Fruit fly (Drosophila melanogaster) whole organism, embryonic: ENCODE results near the gene Ca-Ma2d.

Source experiments
- Atf6 ChIP-seq: fragments of 200-800 bp; sonication (Bioruptor generic); IDR thresholded peaks from 2 replicates; pipeline ENCODE4 v1.3.6; 2022; ENCODE audit warnings: missing biosample characterization, missing genetic modification characterization
- B-H1 ChIP-seq: fragments of 200-800 bp; sonication (Bioruptor generic); IDR thresholded peaks from 3 replicates; pipeline ENCODE4 v1.3.6; 2022; ENCODE audit warnings: missing biosample characterization, missing genetic modification characterization
- BtbVII ChIP-seq: fragments of 200-800 bp; sonication (Bioruptor generic); optimal IDR thresholded peaks from 3 replicates; lab custom pipeline; 2017; ENCODE audit warnings: missing biosample characterization, mild to moderate bottlenecking, missing genetic modification characterization
- C15 ChIP-seq: fragments of 200-800 bp; sonication (Bioruptor generic); IDR thresholded peaks from 3 replicates; pipeline ENCODE4 v1.3.6; 2022; ENCODE audit warnings: missing biosample characterization, missing genetic modification characterization
- CG11093 ChIP-seq: fragments of 200-800 bp; sonication (Bioruptor generic); IDR thresholded peaks from 3 replicates; pipeline ENCODE4 v1.3.6; 2022; ENCODE audit warnings: missing biosample characterization, missing genetic modification characterization
- CG11504 ChIP-seq: fragments of 200-800 bp; sonication (Bioruptor generic); optimal IDR thresholded peaks from 3 replicates; lab custom pipeline; 2019; ENCODE audit warnings: missing biosample characterization, mild to moderate bottlenecking, missing genetic modification characterization, moderate library complexity
- CG15696 ChIP-seq: fragments of 200-800 bp; sonication (Bioruptor generic); optimal IDR thresholded peaks from 2 replicates; lab custom pipeline; 2019; ENCODE audit warnings: missing biosample characterization, mild to moderate bottlenecking, missing genetic modification characterization, moderate library complexity
- CG16779 ChIP-seq: fragments of 200-800 bp; sonication (Bioruptor generic); IDR thresholded peaks from 2 replicates; pipeline ENCODE4 v1.3.6; 2022; ENCODE audit warnings: missing biosample characterization, missing genetic modification characterization
- CG17328 ChIP-seq: fragments of 200-800 bp; sonication (Bioruptor generic); IDR thresholded peaks from 2 replicates; pipeline ENCODE4 v1.3.6; 2022; ENCODE audit warnings: missing biosample characterization, missing genetic modification characterization
- CG18476 ChIP-seq: fragments of 200-800 bp; sonication (Bioruptor generic); optimal IDR thresholded peaks from 2 replicates; lab custom pipeline; 2016; ENCODE audit warnings: missing biosample characterization, mild to moderate bottlenecking, missing genetic modification characterization
- CG18599 ChIP-seq: fragments of 200-800 bp; sonication (Bioruptor generic); optimal IDR thresholded peaks from 3 replicates; lab custom pipeline; 2017; ENCODE audit warnings: missing biosample characterization, missing genetic modification characterization, mild to moderate bottlenecking, moderate library complexity, missing genetic modification reagents
- CG18764 ChIP-seq: fragments of 200-800 bp; sonication (Bioruptor generic); optimal IDR thresholded peaks from 3 replicates; lab custom pipeline; 2016; ENCODE audit warnings: missing biosample characterization, missing genetic modification characterization
- CG32767 ChIP-seq: fragments of 200-800 bp; sonication (Bioruptor generic); IDR thresholded peaks from 2 replicates; pipeline ENCODE4 v1.3.6; 2022; ENCODE audit warnings: missing biosample characterization, missing genetic modification characterization
- CG6175 ChIP-seq: fragments of 200-800 bp; sonication (Bioruptor generic); IDR thresholded peaks from 3 replicates; pipeline ENCODE4 v1.3.6; 2022; ENCODE audit warnings: missing biosample characterization, missing genetic modification characterization
- CG7839 ChIP-seq: fragments of 200-800 bp; sonication (Bioruptor generic); optimal IDR thresholded peaks from 3 replicates; lab custom pipeline; 2018; ENCODE audit warnings: missing biosample characterization, mild to moderate bottlenecking, missing genetic modification characterization, moderate library complexity
- CG8388 ChIP-seq: fragments of 200-800 bp; sonication (Bioruptor generic); optimal IDR thresholded peaks from 2 replicates; lab custom pipeline; 2019; ENCODE audit warnings: missing biosample characterization, mild to moderate bottlenecking, missing genetic modification characterization, moderate library complexity
- CG8478 ChIP-seq: fragments of >200 bp; optimal IDR thresholded peaks from 2 replicates; lab custom pipeline; 2018
- CrebB ChIP-seq: fragments of 200-800 bp; sonication (Bioruptor generic); optimal IDR thresholded peaks from 3 replicates; lab custom pipeline; 2018; ENCODE audit warnings: missing biosample characterization, mild to moderate bottlenecking, missing genetic modification characterization
- D ChIP-seq, 2 experiments: fragments of 200-800 bp in 1 of 2; fragments of >200 bp in 1 of 2; sonication (Bioruptor generic) in 1 of 2; optimal IDR thresholded peaks; 2 replicates in 1 of 2; 3 replicates in 1 of 2; lab custom pipeline; 2017; ENCODE audit warnings: mild to moderate bottlenecking in 1 of 2, missing biosample characterization in 1 of 2, missing genetic modification characterization in 1 of 2, missing genetic modification reagents in 1 of 2
- Dek ChIP-seq: fragments of 200-800 bp; sonication (Bioruptor generic); optimal IDR thresholded peaks from 3 replicates; lab custom pipeline; 2019; ENCODE audit warnings: missing biosample characterization, mild to moderate bottlenecking, missing genetic modification characterization, moderate library complexity
- E2f2 ChIP-seq: fragments of 200-800 bp; sonication (Bioruptor generic); IDR thresholded peaks from 2 replicates; pipeline ENCODE4 v1.3.6; 2022; ENCODE audit warnings: missing biosample characterization, missing genetic modification characterization
- Eip74EF ChIP-seq, 2 experiments: fragments of 200-800 bp in 1 of 2; fragments of >200 bp in 1 of 2; sonication (Bioruptor generic) in 1 of 2; optimal IDR thresholded peaks; 2 replicates each; lab custom pipeline; 2017 to 2019; ENCODE audit warnings: missing biosample characterization in 2 of 2, missing genetic modification characterization in 2 of 2, mild to moderate bottlenecking in 1 of 2, moderate library complexity in 1 of 2
- Gug ChIP-seq: fragments of 200-800 bp; sonication (Bioruptor generic); IDR thresholded peaks from 4 replicates; pipeline ENCODE4 v1.3.6; 2022; ENCODE audit warnings: missing biosample characterization, missing genetic modification characterization
- H2.0 ChIP-seq: fragments of 200-800 bp; sonication (Bioruptor generic); IDR thresholded peaks from 2 replicates; pipeline ENCODE4 v1.3.6; 2022; ENCODE audit warnings: missing biosample characterization, missing genetic modification characterization
- HmgD ChIP-seq: fragments of 200-800 bp; sonication (Bioruptor generic); optimal IDR thresholded peaks from 3 replicates; lab custom pipeline; 2016; ENCODE audit warnings: missing biosample characterization, missing genetic modification characterization
- MTF-1 ChIP-seq: fragments of 200-800 bp; sonication (Bioruptor generic); optimal IDR thresholded peaks from 2 replicates; lab custom pipeline; 2018; ENCODE audit warnings: missing biosample characterization, mild to moderate bottlenecking, missing genetic modification characterization, borderline replicate concordance
- Mes4 ChIP-seq: fragments of 200-800 bp; sonication (Bioruptor generic); optimal IDR thresholded peaks from 2 replicates; lab custom pipeline; 2016; ENCODE audit warnings: missing biosample characterization, missing genetic modification characterization
- NC2α ChIP-seq: fragments of 200-800 bp; sonication (Bioruptor generic); optimal IDR thresholded peaks from 2 replicates; lab custom pipeline; 2016; ENCODE audit warnings: missing biosample characterization, missing genetic modification characterization
- NfI ChIP-seq: fragments of 200-800 bp; sonication (Bioruptor generic); optimal IDR thresholded peaks from 3 replicates; lab custom pipeline; 2018; ENCODE audit warnings: missing biosample characterization, mild to moderate bottlenecking, missing genetic modification characterization, moderate library complexity
- Ptx1 ChIP-seq: fragments of 200-800 bp; sonication (Bioruptor generic); IDR thresholded peaks from 2 replicates; pipeline ENCODE4 v1.3.6; 2022; ENCODE audit warnings: missing biosample characterization, missing genetic modification characterization
- Ssrp ChIP-seq: fragments of 200-800 bp; sonication (Bioruptor generic); optimal IDR thresholded peaks from 2 replicates; lab custom pipeline; 2018; ENCODE audit warnings: missing biosample characterization, mild to moderate bottlenecking, missing genetic modification characterization, moderate library complexity
- Xrp1 ChIP-seq: fragments of 200-800 bp; sonication (Bioruptor generic); IDR thresholded peaks from 2 replicates; pipeline ENCODE4 v1.3.6; 2022; ENCODE audit warnings: missing biosample characterization, missing genetic modification characterization
- YL-1 ChIP-seq: fragments of 200-800 bp; sonication (Bioruptor generic); optimal IDR thresholded peaks from 3 replicates; lab custom pipeline; 2017; ENCODE audit warnings: missing biosample characterization, mild to moderate bottlenecking, missing genetic modification characterization
- bcd ChIP-seq: fragments of 200-800 bp; sonication (Bioruptor generic); optimal IDR thresholded peaks from 2 replicates; lab custom pipeline; 2017; ENCODE audit warnings: missing biosample characterization, mild to moderate bottlenecking, missing genetic modification characterization
- chinmo ChIP-seq: fragments of 200-800 bp; sonication (Bioruptor generic); IDR thresholded peaks from 4 replicates; pipeline ENCODE4 v1.3.6; 2022; ENCODE audit warnings: missing biosample characterization, missing genetic modification characterization; ENCODE audit not compliant: partially characterized antibody
- croc ChIP-seq: fragments of 200-800 bp; sonication (Bioruptor generic); conservative IDR thresholded peaks from 3 replicates; pipeline ENCODE4 v1.3.6; 2022; ENCODE audit warnings: missing biosample characterization, missing genetic modification characterization
- crp ChIP-seq, 2 experiments: fragments of 200-800 bp; sonication (Bioruptor generic); optimal IDR thresholded peaks; 2 replicates in 1 of 2; 3 replicates in 1 of 2; lab custom pipeline; 2017; ENCODE audit warnings: missing biosample characterization in 2 of 2, missing genetic modification characterization in 2 of 2, mild to moderate bottlenecking in 1 of 2, moderate library complexity in 1 of 2
- dysf ChIP-seq: fragments of 200-800 bp; sonication (Bioruptor generic); IDR thresholded peaks from 3 replicates; pipeline ENCODE4 v1.3.6; 2022; ENCODE audit warnings: missing biosample characterization, missing genetic modification characterization
- eve ChIP-seq, 2 experiments: fragments of >200 bp; optimal IDR thresholded peaks; 2 replicates each; lab custom pipeline; 2017; ENCODE audit warnings: missing biosample characterization in 2 of 2, missing genetic modification characterization in 2 of 2
- fd102C ChIP-seq: fragments of 200-800 bp; sonication (Bioruptor generic); optimal IDR thresholded peaks from 2 replicates; lab custom pipeline; 2018; ENCODE audit warnings: missing biosample characterization, mild to moderate bottlenecking, missing genetic modification characterization, moderate library complexity
- fru ChIP-seq: fragments of >200 bp; optimal IDR thresholded peaks from 2 replicates; lab custom pipeline; 2017
- gem ChIP-seq: fragments of 200-800 bp; sonication (Bioruptor generic); optimal IDR thresholded peaks from 2 replicates; lab custom pipeline; 2019; ENCODE audit warnings: missing biosample characterization, mild to moderate bottlenecking, missing genetic modification characterization, moderate library complexity
- grau ChIP-seq: fragments of 200-800 bp; optimal IDR thresholded peaks from 3 replicates; lab custom pipeline; 2019; ENCODE audit warnings: missing biosample characterization, mild to moderate bottlenecking, missing genetic modification characterization, moderate library complexity
- gt ChIP-seq: fragments of 200-800 bp; sonication (Bioruptor generic); IDR thresholded peaks from 2 replicates; pipeline ENCODE4 v1.3.6; 2022; ENCODE audit warnings: missing biosample characterization, missing genetic modification characterization
- h ChIP-seq: fragments of >200 bp; optimal IDR thresholded peaks from 2 replicates; lab custom pipeline; 2017
- lov ChIP-seq, 2 experiments: fragments of 200-800 bp in 1 of 2; fragments of >200 bp in 1 of 2; sonication (Bioruptor generic) in 1 of 2; IDR thresholded peaks in 1 of 2; optimal IDR thresholded peaks in 1 of 2; 2 replicates in 1 of 2; 3 replicates in 1 of 2; pipeline versions ENCODE4 v1.3.6 to Lab custom; 2017 to 2022; ENCODE audit warnings: missing biosample characterization in 1 of 2, missing genetic modification characterization in 1 of 2
- pan ChIP-seq, 4 experiments: fragments of >200 bp in 3 of 4; fragments of 200-800 bp in 1 of 4; sonication (Bioruptor generic) in 1 of 4; optimal IDR thresholded peaks in 3 of 4; IDR thresholded peaks in 1 of 4; 2 replicates each; pipeline versions ENCODE4 v1.3.6 to Lab custom; 2017 to 2022; ENCODE audit warnings: missing biosample characterization in 2 of 4, missing genetic modification characterization in 2 of 4, mixed read lengths in 1 of 4
- pum ChIP-seq: fragments of 200-800 bp; sonication (Bioruptor generic); optimal IDR thresholded peaks from 2 replicates; lab custom pipeline; 2016; ENCODE audit warnings: missing biosample characterization, missing genetic modification characterization
- sisA ChIP-seq: fragments of 200-800 bp; sonication (Bioruptor generic); IDR thresholded peaks from 2 replicates; pipeline ENCODE4 v1.3.6; 2022; ENCODE audit warnings: missing biosample characterization, missing genetic modification characterization
- wdn ChIP-seq: fragments of 200-800 bp; sonication (Bioruptor generic); IDR thresholded peaks from 2 replicates; pipeline ENCODE4 v1.3.6; 2022; ENCODE audit warnings: missing biosample characterization, missing genetic modification characterization
- yki ChIP-seq: fragments of >200 bp; optimal IDR thresholded peaks from 3 replicates; lab custom pipeline; 2018

The Ca-Ma2d gene

dm6 chr2L:16286360-16287005 is 55.2 kb downstream of the Ca-Ma2d start (continued):
- TF ChIP-seq lov (optimal IDR thresholded peaks at IDR 0.05; lab: Kevin White, UChicago) (no peak), lov (GFP tag; IDR thresholded peaks at IDR 0.05; lab: Robert Waterston, UW) (no peak), dysf (GFP tag; lab: Robert Waterston, UW) (no peak), grau (tag; lab: Kevin White, UChicago) (peak; percentile 88), bcd (GFP tag; lab: Kevin White, UChicago) (peak; percentile 84), chinmo (GFP tag; lab: Robert Waterston, UW) (no peak), CrebB (tag; lab: Kevin White, UChicago) (peak; percentile 71), Dek (peak; percentile 88), NC2α (peak; percentile 70), yki (lab: Kevin White, UChicago) (no peak), Atf6 (no peak), sisA (no peak), C15 (no peak), Xrp1 (GFP tag; lab: Robert Waterston, UW) (no peak), CG16779 (GFP tag; lab: Robert Waterston, UW) (no peak), CG18599 (GFP tag; lab: Kevin White, UChicago) (peak; percentile 87), HmgD (GFP tag; lab: Kevin White, UChicago) (no peak), CG18476 (GFP tag; lab: Kevin White, UChicago) (peak; percentile 78), H2.0 (GFP tag; lab: Robert Waterston, UW) (no peak), CG6175 (no peak), B-H1 (GFP tag; lab: Robert Waterston, UW) (no peak), CG11093 (peak; percentile 66; the same call in 2 of the 3 replicates), Mes4 (peak; percentile 72), CG17328 (GFP tag; lab: Robert Waterston, UW) (no peak), gem (peak; percentile 92), fru (lab: Kevin White, UChicago) (no peak), NfI (GFP tag; lab: Kevin White, UChicago) (peak; percentile 81), fd102C (GFP tag; lab: Kevin White, UChicago) (no peak), CG11504 (tag; lab: Kevin White, UChicago) (peak; percentile 87), pan (optimal IDR thresholded peaks at IDR 0.05; lab: Kevin White, UChicago) (no peak), pan (GFP tag; optimal IDR thresholded peaks at IDR 0.05 in 1 of 2, IDR thresholded peaks at IDR 0.05 in 1 of 2) (no peak), gt (no peak), E2f2 (GFP tag; lab: Robert Waterston, UW) (no peak), h (lab: Kevin White, UChicago) (no peak), MTF-1 (GFP tag; lab: Kevin White, UChicago) (peak; percentile 13), CG15696 (tag; lab: Kevin White, UChicago) (peak; percentile 76), BtbVII (peak; percentile 69), CG8388 (GFP tag; lab: Kevin White, UChicago) (peak; percentile 81), CG32767 (GFP tag; lab: Robert Waterston, UW) (no peak), wdn (GFP tag; lab: Robert Waterston, UW) (no peak), CG7839 (tag; lab: Kevin White, UChicago) (peak; percentile 87), eve (GFP tag; optimal IDR thresholded peaks at IDR 0.05; lab: Kevin White, UChicago) (no peak)

dm6 chr2L:16287006-16287601 is 55.8 kb downstream of the Ca-Ma2d start:
- peak; percentile 17 for TF ChIP-seq D (optimal IDR thresholded peaks at IDR 0.05; lab: Kevin White, UChicago)
- no peak for TF ChIP-seq D (GFP tag; optimal IDR thresholded peaks at IDR 0.05; lab: Kevin White, UChicago)
- no peak for TF ChIP-seq Ssrp (tag; lab: Kevin White, UChicago)
- TF ChIP-seq CG18764 (GFP tag; lab: Kevin White, UChicago) = no peak
- no peak for TF ChIP-seq pum
- TF ChIP-seq YL-1 (GFP tag; lab: Kevin White, UChicago) = peak; percentile 33
- peak; percentile 61 to 82 for TF ChIP-seq crp (GFP tag; optimal IDR thresholded peaks at IDR 0.05; lab: Kevin White, UChicago)
- no peak for TF ChIP-seq Ptx1 (GFP tag; lab: Robert Waterston, UW)
- TF ChIP-seq CG8478 = peak; percentile 43
- no peak for TF ChIP-seq Gug
- TF ChIP-seq Eip74EF (GFP tag; optimal IDR thresholded peaks at IDR 0.05; lab: Kevin White, UChicago) = no peak
- TF ChIP-seq croc (GFP tag; lab: Robert Waterston, UW) = no peak
